Worm (Caenorhabditis elegans) whole organism, early embryonic: Measurements from ENCODE around the gene rbm-22.

Experiments used
- F13C5.2 ChIP-seq: sonication (generic microtip); optimal IDR thresholded peaks from 2 replicates; lab custom pipeline; 2017; ENCODE audit warnings: mild to moderate bottlenecking, missing genetic modification characterization, inconsistent platforms, missing compliant biosample characterization
- ama-1 ChIP-seq: fragments of 150-350 bp; optimal IDR thresholded peaks from 2 replicates; lab custom pipeline; 2014
- ets-7 ChIP-seq: sonication (generic microtip); optimal IDR thresholded peaks from 2 replicates; lab custom pipeline; 2016; ENCODE audit warnings: missing genotype, missing genetic modification characterization, missing compliant biosample characterization
- hnd-1 ChIP-seq: sonication (generic microtip); optimal IDR thresholded peaks from 2 replicates; lab custom pipeline; 2016; ENCODE audit warnings: missing genetic modification characterization, missing compliant biosample characterization
- scrt-1 ChIP-seq: fragments of 200-800 bp; sonication (Bioruptor generic); IDR thresholded peaks from 2 replicates; pipeline ENCODE4 v1.3.6; 2022; ENCODE audit warnings: missing genetic modification characterization, missing compliant biosample characterization
- tbx-11 ChIP-seq: fragments of 200-800 bp; sonication (Bioruptor generic); IDR thresholded peaks from 2 replicates; pipeline ENCODE4 v1.3.6; 2022; ENCODE audit warnings: missing genetic modification characterization, missing compliant biosample characterization
- tra-4 ChIP-seq: sonication (generic microtip); optimal IDR thresholded peaks from 2 replicates; lab custom pipeline; 2017; ENCODE audit warnings: missing genetic modification characterization, missing compliant biosample characterization

ce11 chrIV:10876844-10877243 is 15.6 kb downstream of the rbm-22 start, which contains the start of gene fipr-14:
- no peak for TF ChIP-seq tbx-11 (GFP tag; lab: Robert Waterston, UW)
- no peak for TF ChIP-seq ama-1 (lab: Kevin White, UChicago)
- no peak for TF ChIP-seq tra-4
- no peak for TF ChIP-seq scrt-1 (GFP tag; lab: Robert Waterston, UW)
- TF ChIP-seq ets-7 (tag; lab: Kevin White, UChicago): no peak
- TF ChIP-seq F13C5.2 (tag; lab: Kevin White, UChicago): no peak
- no peak for TF ChIP-seq hnd-1 (tag; lab: Kevin White, UChicago)
